Fruit fly (Drosophila melanogaster): Measurements from ENCODE around the gene Cph.
A peak's percentile ranks its signal among the peaks of the same experiment; 100 is the strongest.

Cph gene

DNA sequence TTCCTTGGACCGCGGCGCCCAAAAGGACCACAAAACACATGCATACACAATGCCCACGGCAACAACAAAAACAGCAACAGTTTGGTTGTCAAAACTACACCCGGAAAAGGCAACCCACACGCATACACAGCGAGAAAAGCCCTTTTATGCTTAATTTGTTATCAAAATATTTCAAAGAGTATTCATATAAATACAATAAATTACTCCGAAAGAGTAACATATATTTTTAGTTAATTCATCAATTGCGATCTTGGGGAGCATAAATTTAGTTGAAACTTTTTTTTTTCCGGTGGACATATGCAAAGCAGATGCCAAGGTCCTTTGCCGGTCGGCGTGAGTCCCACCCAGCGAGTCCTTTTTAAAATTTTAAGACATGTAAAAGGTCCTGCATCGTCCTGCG, 117.6 kb downstream of the Cph start (continued):
- TF ChIP-seq dan (GFP tag; IDR thresholded peaks at IDR 0.05) (no peak), CG14441 (GFP tag; IDR thresholded peaks at IDR 0.05) (no peak), Med (GFP tag) (no peak), vvl (GFP tag; IDR thresholded peaks at IDR 0.05) (peak; percentile 42), NfI (GFP tag; optimal IDR thresholded peaks at IDR 0.05) (no peak), CG2712 (tag; optimal IDR thresholded peaks at IDR 0.05) (no peak), CG7357 (GFP tag; IDR thresholded peaks at IDR 0.05) (no peak), kni (GFP tag; optimal IDR thresholded peaks at IDR 0.05) (no peak), Tbp (GFP tag; optimal IDR thresholded peaks at IDR 0.05) (no peak), Oaz (GFP tag; IDR thresholded peaks at IDR 0.05) (no peak), ato (GFP tag; IDR thresholded peaks at IDR 0.05; ENCODE audit: partially characterized antibody) (no peak), CG30020 (tag; optimal IDR thresholded peaks at IDR 0.05) (no peak), cg (GFP tag; optimal IDR thresholded peaks at IDR 0.05) (no peak), pb (GFP tag; optimal IDR thresholded peaks at IDR 0.05) (no peak), TFAM (GFP tag; optimal IDR thresholded peaks at IDR 0.05) (no peak), ro (GFP tag; IDR thresholded peaks at IDR 0.05) (no peak), HLH3B (GFP tag; IDR thresholded peaks at IDR 0.05) (0 out of 2 replicates have a peak, but pooled peaks have one; percentile 19), scrt (GFP tag; optimal IDR thresholded peaks at IDR 0.05) (peak; percentile 47), z (GFP tag; IDR thresholded peaks at IDR 0.05) (no peak), CG5245 (GFP tag; optimal IDR thresholded peaks at IDR 0.05) (no peak), MESR4 (GFP tag; optimal IDR thresholded peaks at IDR 0.05) (no peak), ERR (GFP tag; optimal IDR thresholded peaks at IDR 0.05) (no peak), gfzf (GFP tag; optimal IDR thresholded peaks at IDR 0.05) (no peak), CG16813 (GFP tag; IDR thresholded peaks at IDR 0.05; ENCODE audit: partially characterized antibody) (no peak), oc (tag; optimal IDR thresholded peaks at IDR 0.05) (no peak), vfl (GFP tag; optimal IDR thresholded peaks at IDR 0.05) (no peak), sisA (GFP tag; IDR thresholded peaks at IDR 0.05) (no peak), Antp (GFP tag; optimal IDR thresholded peaks at IDR 0.05) (no peak), CG10543 (GFP tag; optimal IDR thresholded peaks at IDR 0.05) (no peak), lmd (GFP tag; IDR thresholded peaks at IDR 0.05) (peak; percentile 23; the same call in 1 of the 2 replicates), CG9727 (GFP tag; optimal IDR thresholded peaks at IDR 0.05) (peak; percentile 18), CG33557 (GFP tag; optimal IDR thresholded peaks at IDR 0.05) (no peak), Fer1 (GFP tag; optimal IDR thresholded peaks at IDR 0.05) (peak; percentile 38), E2f1 (GFP tag; IDR thresholded peaks at IDR 0.05) (no peak), CG2116 (GFP tag; optimal IDR thresholded peaks at IDR 0.05) (no peak), Doc2 (GFP tag; IDR thresholded peaks at IDR 0.05) (no peak), CG14860 (GFP tag; IDR thresholded peaks at IDR 0.05; ENCODE audit: partially characterized antibody) (no peak), CG4707 (GFP tag; optimal IDR thresholded peaks at IDR 0.05) (no peak), CG7271 (tag; optimal IDR thresholded peaks at IDR 0.05) (no peak), CG15073 (GFP tag; optimal IDR thresholded peaks at IDR 0.05) (no peak), Kr (GFP tag; optimal IDR thresholded peaks at IDR 0.05) (no peak), Hmx (GFP tag; optimal IDR thresholded peaks at IDR 0.05) (no peak), CG17186 (GFP tag; optimal IDR thresholded peaks at IDR 0.05) (no peak), wor (GFP tag; IDR thresholded peaks at IDR 0.05) (no peak), CoRest (tag; optimal IDR thresholded peaks at IDR 0.05) (no peak), sr (GFP tag; IDR thresholded peaks at IDR 0.05) (no peak), CG11695 (GFP tag; IDR thresholded peaks at IDR 0.05) (no peak), slou (GFP tag; optimal IDR thresholded peaks at IDR 0.05) (no peak), nmo (GFP tag; optimal IDR thresholded peaks at IDR 0.05) (peak; percentile 26), CG13123 (GFP tag; optimal IDR thresholded peaks at IDR 0.05) (no peak), CG7556 (GFP tag; optimal IDR thresholded peaks at IDR 0.05) (no peak), shn (GFP tag; optimal IDR thresholded peaks at IDR 0.05) (no peak)
